Fruit fly (Drosophila melanogaster): ENCODE data around the gene Nemp.

The Nemp gene

dm6 chrX:16637106-16637590 lies 17.7 kb downstream of the Nemp start, which contains the start of gene Rok (continued):
- no peak for TF ChIP-seq Max (GFP tag; optimal IDR thresholded peaks at IDR 0.05)
- peak; percentile 58 for TF ChIP-seq tna (GFP tag; IDR thresholded peaks at IDR 0.05; ENCODE audit: partially characterized antibody)
- no peak for TF ChIP-seq CG5180 (GFP tag; optimal IDR thresholded peaks at IDR 0.05)
- no peak for TF ChIP-seq CG17612 (GFP tag; IDR thresholded peaks at IDR 0.05)
- no peak for TF ChIP-seq CG33557 (GFP tag; optimal IDR thresholded peaks at IDR 0.05)
- no peak for TF ChIP-seq ken (GFP tag; IDR thresholded peaks at IDR 0.05)
- no peak for TF ChIP-seq NC2α (GFP tag; optimal IDR thresholded peaks at IDR 0.05)
- no peak for TF ChIP-seq da (GFP tag; optimal IDR thresholded peaks at IDR 0.05)
- TF ChIP-seq sd (tag; optimal IDR thresholded peaks at IDR 0.05) = no peak
- TF ChIP-seq fd102C (GFP tag; optimal IDR thresholded peaks at IDR 0.05) = no peak
- no peak for TF ChIP-seq odd (GFP tag; optimal IDR thresholded peaks at IDR 0.05)
- TF ChIP-seq Sox102F (GFP tag; optimal IDR thresholded peaks at IDR 0.05) = no peak
- TF ChIP-seq Drgx (GFP tag; IDR thresholded peaks at IDR 0.05) = no peak
- TF ChIP-seq Mad (GFP tag; optimal IDR thresholded peaks at IDR 0.05) = no peak
- no peak for TF ChIP-seq caup (GFP tag; optimal IDR thresholded peaks at IDR 0.05; ENCODE audit: severe bottlenecking)
- no peak for TF ChIP-seq CG1024 (GFP tag; IDR thresholded peaks at IDR 0.05)
- no peak for TF ChIP-seq salm (tag; optimal IDR thresholded peaks at IDR 0.05)
- no peak for TF ChIP-seq CG11723 (GFP tag; optimal IDR thresholded peaks at IDR 0.05)
- no peak for TF ChIP-seq luna (GFP tag; optimal IDR thresholded peaks at IDR 0.05)
- TF ChIP-seq jigr1 (GFP tag; IDR thresholded peaks at IDR 0.05) = no peak
- no peak for TF ChIP-seq CG3065 (GFP tag; optimal IDR thresholded peaks at IDR 0.05)
- no peak; the same call in 1 of the 2 replicates for TF ChIP-seq ranshi (GFP tag; IDR thresholded peaks at IDR 0.05)
- no peak for TF ChIP-seq prd (optimal IDR thresholded peaks at IDR 0.05)
- TF ChIP-seq prd (GFP tag; IDR thresholded peaks at IDR 0.05) = peak; percentile 3; the same call in 1 of the 3 replicates
- TF ChIP-seq br (optimal IDR thresholded peaks at IDR 0.05) = no peak
- peak; percentile 16 for TF ChIP-seq Myb (GFP tag; optimal IDR thresholded peaks at IDR 0.05)
- TF ChIP-seq Vsx1 (GFP tag; optimal IDR thresholded peaks at IDR 0.05) = no peak
- TF ChIP-seq fd96Cb (tag; optimal IDR thresholded peaks at IDR 0.05) = no peak
- peak; percentile 95 for TF ChIP-seq BEAF-32 (GFP tag; optimal IDR thresholded peaks at IDR 0.05)
- TF ChIP-seq sima (GFP tag; optimal IDR thresholded peaks at IDR 0.05) = no peak
- no peak for TF ChIP-seq CG2875 (GFP tag; optimal IDR thresholded peaks at IDR 0.05)
- TF ChIP-seq B-H1 (GFP tag; IDR thresholded peaks at IDR 0.05) = no peak
- TF ChIP-seq Abd-B (GFP tag; optimal IDR thresholded peaks at IDR 0.05) = no peak
- TF ChIP-seq YL-1 (GFP tag; optimal IDR thresholded peaks at IDR 0.05) = peak; percentile 6
- TF ChIP-seq CG9215 (GFP tag; IDR thresholded peaks at IDR 0.05) = no peak
- TF ChIP-seq Six4 (GFP tag; optimal IDR thresholded peaks at IDR 0.05) = no peak
- peak; percentile 47; the same call in 1 of the 4 replicates for TF ChIP-seq Gug (GFP tag; IDR thresholded peaks at IDR 0.05)
- TF ChIP-seq CG12391 (tag; optimal IDR thresholded peaks at IDR 0.05) = no peak
- no peak for TF ChIP-seq pnt (GFP tag; optimal IDR thresholded peaks at IDR 0.05)
- TF ChIP-seq CG17385 (GFP tag; optimal IDR thresholded peaks at IDR 0.05) = no peak
- TF ChIP-seq cas (GFP tag; IDR thresholded peaks at IDR 0.05) = no peak
- TF ChIP-seq tup (GFP tag; optimal IDR thresholded peaks at IDR 0.05) = no peak
- TF ChIP-seq CG1603 (tag; optimal IDR thresholded peaks at IDR 0.05) = peak; percentile 61
- no peak for TF ChIP-seq CG9437 (GFP tag; optimal IDR thresholded peaks at IDR 0.05)
- no peak; the same call in 1 of the 2 replicates for TF ChIP-seq H2.0 (GFP tag; IDR thresholded peaks at IDR 0.05)
- no peak for TF ChIP-seq ase (GFP tag; IDR thresholded peaks at IDR 0.05)
- no peak for TF ChIP-seq trh (GFP tag; optimal IDR thresholded peaks at IDR 0.05)
- no peak for TF ChIP-seq CG2120 (GFP tag; optimal IDR thresholded peaks at IDR 0.05)
- peak; percentile 95 for TF ChIP-seq MESR4 (GFP tag; optimal IDR thresholded peaks at IDR 0.05)
- peak; percentile 3 for TF ChIP-seq kah (GFP tag; optimal IDR thresholded peaks at IDR 0.05)
- peak; percentile 9 for TF ChIP-seq Antp (GFP tag; optimal IDR thresholded peaks at IDR 0.05)
- TF ChIP-seq CG2129 (GFP tag; IDR thresholded peaks at IDR 0.05; ENCODE audit: partially characterized antibody) = peak; percentile 59

Data from whole organism, embryonic.